Worm (Caenorhabditis elegans) whole organism, late embryonic: ENCODE measurements around the gene T12A2.21.

ENCODE experiments used
- C38D4.7 ChIP-seq: fragments of 200-800 bp; sonication (Bioruptor generic); optimal IDR thresholded peaks from 2 replicates; lab custom pipeline; 2018; ENCODE audit warnings: mild to moderate bottlenecking, missing genetic modification characterization, moderate library complexity, missing compliant biosample characterization
- ceh-18 ChIP-seq: sonication (generic microtip); optimal IDR thresholded peaks from 2 replicates; lab custom pipeline; 2016; ENCODE audit warnings: missing genetic modification characterization, missing compliant biosample characterization
- dmd-4 ChIP-seq: sonication (generic microtip); optimal IDR thresholded peaks from 2 replicates; lab custom pipeline; 2016; ENCODE audit warnings: borderline replicate concordance, missing genetic modification characterization, missing compliant biosample characterization
- fkh-10 ChIP-seq: fragments of 150-350 bp; optimal IDR thresholded peaks from 2 replicates; lab custom pipeline; 2014; ENCODE audit warnings: missing biosample characterization, missing genetic modification reagents, missing genetic modification characterization
- pha-4 ChIP-seq: fragments of 150-350 bp; optimal IDR thresholded peaks from 2 replicates; lab custom pipeline; 2018; ENCODE audit warnings: missing biosample characterization, missing genetic modification reagents, missing genetic modification characterization
- pros-1 ChIP-seq: fragments of 150-350 bp; optimal IDR thresholded peaks from 2 replicates; lab custom pipeline; 2014; ENCODE audit warnings: missing biosample characterization, missing genetic modification reagents, missing genetic modification characterization
- sdc-2 ChIP-seq: sonication (generic microtip); optimal IDR thresholded peaks from 2 replicates; lab custom pipeline; 2016; ENCODE audit warnings: missing genotype, missing genetic modification characterization, missing compliant biosample characterization
- syd-9 ChIP-seq: sonication (generic microtip); optimal IDR thresholded peaks from 2 replicates; lab custom pipeline; 2016; ENCODE audit warnings: mild to moderate bottlenecking, missing genetic modification characterization, moderate library complexity, missing compliant biosample characterization
- tbx-7 ChIP-seq: sonication (generic microtip); optimal IDR thresholded peaks from 2 replicates; lab custom pipeline; 2016; ENCODE audit warnings: missing genotype, missing genetic modification characterization, missing compliant biosample characterization
- unc-55 ChIP-seq: sonication (generic microtip); optimal IDR thresholded peaks from 2 replicates; lab custom pipeline; 2017; ENCODE audit warnings: missing biosample characterization, missing genetic modification reagents, missing genetic modification characterization

ce11 chrIII:6230870-6231269, 5.7 kb downstream of the T12A2.21 start, which contains the start of gene esyt-2:
- TF ChIP-seq fkh-10, result no peak
- TF ChIP-seq tbx-7 (tag; lab: Kevin White, UChicago), result no peak
- TF ChIP-seq syd-9 (tag; lab: Kevin White, UChicago), result no peak
- TF ChIP-seq C38D4.7, result no peak
- no peak for TF ChIP-seq sdc-2 (tag; lab: Kevin White, UChicago)
- TF ChIP-seq dmd-4 (tag; lab: Kevin White, UChicago), result no peak
- TF ChIP-seq pros-1 (tag; lab: Kevin White, UChicago), result no peak
- TF ChIP-seq pha-4 (tag; lab: Kevin White, UChicago), result no peak
- no peak for TF ChIP-seq unc-55
- no peak for TF ChIP-seq ceh-18 (tag; lab: Kevin White, UChicago)
